Worm (Caenorhabditis elegans) whole organism, L4 larva: ENCODE measurements around the gene ttr-15.

Source experiments
- F10B5.3 ChIP-seq: sonication (generic microtip); optimal IDR thresholded peaks from 2 replicates; lab custom pipeline; 2016; ENCODE audit warnings: mild to moderate bottlenecking, missing genetic modification characterization, missing compliant biosample characterization
- ama-1 ChIP-seq: fragments of 150-350 bp; optimal IDR thresholded peaks from 2 replicates; lab custom pipeline; 2014; ENCODE audit warnings: inconsistent platforms, mixed read lengths
- fkh-10 ChIP-seq: fragments of 150-350 bp; optimal IDR thresholded peaks from 2 replicates; lab custom pipeline; 2014; ENCODE audit warnings: missing biosample characterization, missing genetic modification reagents, missing genetic modification characterization
- nhr-28 ChIP-seq: fragments of 150-350 bp; optimal IDR thresholded peaks from 2 replicates; lab custom pipeline; 2014; ENCODE audit warnings: missing biosample characterization, missing genetic modification characterization
- spr-1 ChIP-seq: sonication (generic microtip); optimal IDR thresholded peaks from 2 replicates; lab custom pipeline; 2016; ENCODE audit warnings: mild to moderate bottlenecking, missing genetic modification characterization, missing compliant biosample characterization
- ztf-11 ChIP-seq: fragments of 150-350 bp; optimal IDR thresholded peaks from 2 replicates; lab custom pipeline; 2014; ENCODE audit warnings: missing biosample characterization, missing genetic modification characterization

DNA sequence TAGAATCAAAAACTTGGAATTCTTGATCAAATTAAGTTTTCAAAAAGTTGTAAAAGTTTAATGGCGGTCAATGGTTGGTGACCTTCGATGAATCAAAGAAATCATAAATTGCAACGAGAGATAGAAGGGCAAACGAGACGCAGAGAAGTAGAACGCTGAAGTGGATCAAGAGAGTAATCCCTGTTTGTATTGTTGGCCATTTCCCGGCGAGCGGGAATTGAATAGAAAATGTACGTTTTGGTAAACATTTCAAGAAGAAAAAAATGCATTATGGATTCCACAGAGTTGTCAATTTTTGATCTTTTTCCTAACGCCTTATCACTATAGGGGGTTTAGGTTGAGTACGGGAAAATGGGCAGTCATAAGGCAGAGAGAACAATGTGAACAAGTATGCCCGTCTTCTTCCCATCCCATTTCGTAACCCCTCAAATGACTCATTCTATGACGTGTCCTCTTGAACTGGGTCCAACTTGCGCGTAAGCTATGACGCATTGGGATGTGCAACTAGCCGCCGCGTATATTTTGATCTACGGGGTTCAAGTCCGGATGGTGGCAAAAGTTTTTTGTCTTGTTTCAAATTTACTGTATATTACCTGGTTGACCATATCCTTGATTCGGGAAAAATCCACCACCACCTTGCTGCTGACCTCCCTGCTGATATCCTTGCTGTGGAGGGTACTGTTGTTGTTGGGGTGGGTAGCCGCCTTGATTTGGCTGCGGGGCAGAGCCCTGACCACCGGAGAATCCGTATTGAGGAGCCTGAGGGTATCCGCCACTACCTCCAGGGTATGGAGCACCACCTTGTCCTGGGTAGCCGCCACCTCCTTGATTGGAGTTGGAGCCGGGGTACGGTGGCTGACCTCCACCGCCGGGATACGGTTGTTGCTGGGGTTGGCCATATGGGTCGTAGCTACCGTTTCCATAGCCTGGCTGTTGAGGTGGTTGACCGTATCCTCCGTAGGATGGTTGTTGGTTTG, 8.8 kb upstream of the ttr-15 start:
- TF ChIP-seq ztf-11 (tag; lab: Kevin White, UChicago) (no peak), ama-1 (lab: Kevin White, UChicago) (no peak), spr-1 (tag; lab: Kevin White, UChicago) (no peak), nhr-28 (tag; lab: Kevin White, UChicago) (peak; percentile 7), fkh-10 (GFP tag; lab: Kevin White, UChicago) (no peak), F10B5.3 (tag; lab: Kevin White, UChicago) (no peak)
